Worm (Caenorhabditis elegans) whole organism, L4 larva: ENCODE data around the gene dhc-3.

ENCODE experiments used
- D1046.2 ChIP-seq: fragments of 200-800 bp; sonication (Bioruptor generic); IDR thresholded peaks from 2 replicates; pipeline ENCODE4 v1.3.6; 2022; ENCODE audit warnings: missing genetic modification characterization, missing compliant biosample characterization
- F26F4.8 ChIP-seq: fragments of 200-800 bp; sonication (Bioruptor generic); conservative IDR thresholded peaks from 2 replicates; pipeline ENCODE4 v1.3.6; 2022; ENCODE audit warnings: missing genetic modification characterization, missing compliant biosample characterization
- F49E8.2 ChIP-seq: sonication (generic microtip); optimal IDR thresholded peaks from 2 replicates; lab custom pipeline; 2016; ENCODE audit warnings: missing compliant biosample characterization, mild to moderate bottlenecking, missing genetic modification characterization, borderline replicate concordance
- R02D3.7 ChIP-seq: fragments of 150-350 bp; sonication (generic microtip); optimal IDR thresholded peaks from 3 replicates; lab custom pipeline; 2014; ENCODE audit warnings: missing biosample characterization, missing genetic modification characterization
- T20F7.1 ChIP-seq: fragments of 200-800 bp; sonication (Bioruptor generic); optimal IDR thresholded peaks from 2 replicates; lab custom pipeline; 2018; ENCODE audit warnings: mild to moderate bottlenecking, missing genetic modification characterization, missing compliant biosample characterization
- T26A8.4 ChIP-seq: fragments of 200-800 bp; sonication (Bioruptor generic); IDR thresholded peaks from 2 replicates; pipeline ENCODE4 v1.3.6; 2022; ENCODE audit warnings: missing genetic modification characterization, missing compliant biosample characterization
- Y105C5A.15 ChIP-seq: fragments of 200-800 bp; sonication (Bioruptor generic); IDR thresholded peaks from 2 replicates; pipeline ENCODE4 v1.3.6; 2022; ENCODE audit warnings: missing genetic modification characterization, missing compliant biosample characterization
- Y48G9A.11 ChIP-seq: fragments of 200-800 bp; sonication (Bioruptor generic); IDR thresholded peaks from 2 replicates; pipeline ENCODE4 v1.3.6; 2022; ENCODE audit warnings: missing genetic modification reagents, missing genetic modification characterization, missing compliant biosample characterization
- ZK337.2 ChIP-seq: fragments of 200-800 bp; sonication (Bioruptor generic); IDR thresholded peaks from 2 replicates; pipeline ENCODE4 v1.3.6; 2022; ENCODE audit warnings: missing genetic modification reagents, missing genetic modification characterization, missing compliant biosample characterization
- ZK546.5 ChIP-seq, 2 experiments: sonication (generic microtip); optimal IDR thresholded peaks; 2 replicates each; lab custom pipeline; 2017; ENCODE audit warnings: missing biosample characterization in 2 of 2, missing genetic modification characterization in 2 of 2
- aha-1 ChIP-seq: fragments of 150-350 bp; peaks from one replicate; lab custom pipeline; 2014; ENCODE audit warnings: missing biosample characterization, missing genetic modification characterization
- ceh-20 ChIP-seq: fragments of 200-800 bp; sonication (Bioruptor generic); IDR thresholded peaks from 2 replicates; pipeline ENCODE4 v1.3.6; 2022; ENCODE audit warnings: missing genetic modification reagents, missing genetic modification characterization, missing compliant biosample characterization
- ceh-44 ChIP-seq: fragments of 200-800 bp; sonication (Bioruptor generic); IDR thresholded peaks from 2 replicates; pipeline ENCODE4 v1.3.6; 2022; ENCODE audit warnings: missing genetic modification reagents, missing genetic modification characterization, missing compliant biosample characterization
- ceh-82 ChIP-seq: sonication (generic microtip); optimal IDR thresholded peaks from 2 replicates; lab custom pipeline; 2017; ENCODE audit warnings: missing biosample characterization, missing genetic modification characterization
- ctbp-1 ChIP-seq: fragments of 200-800 bp; sonication (Bioruptor generic); IDR thresholded peaks from 2 replicates; pipeline ENCODE4 v1.3.6; 2022; ENCODE audit warnings: missing genetic modification reagents, missing genetic modification characterization, missing compliant biosample characterization
- daf-12 ChIP-seq: fragments of 150-350 bp; optimal IDR thresholded peaks from 2 replicates; lab custom pipeline; 2014; ENCODE audit warnings: missing biosample characterization, missing genetic modification reagents, missing genetic modification characterization
- dpl-1 ChIP-seq: fragments of 150-350 bp; optimal IDR thresholded peaks from 2 replicates; lab custom pipeline; 2014; ENCODE audit warnings: missing biosample characterization, missing genetic modification reagents, missing genetic modification characterization
- duxl-1 ChIP-seq: sonication (generic microtip); optimal IDR thresholded peaks from 2 replicates; lab custom pipeline; 2016; ENCODE audit warnings: mild to moderate bottlenecking, missing genetic modification characterization, moderate library complexity, missing compliant biosample characterization; ENCODE audit not compliant: poor library complexity
- fkh-10 ChIP-seq: fragments of 150-350 bp; optimal IDR thresholded peaks from 2 replicates; lab custom pipeline; 2014; ENCODE audit warnings: missing biosample characterization, missing genetic modification reagents, missing genetic modification characterization
- hif-1 ChIP-seq, 2 experiments: sonication (generic microtip); optimal IDR thresholded peaks; 2 replicates each; lab custom pipeline; 2016 to 2017; ENCODE audit warnings: missing compliant biosample characterization in 2 of 2, missing genetic modification characterization in 2 of 2, missing genetic modification reagents in 2 of 2, missing genotype in 2 of 2, mild to moderate bottlenecking in 1 of 2
- hlh-30 ChIP-seq: sonication (generic microtip); optimal IDR thresholded peaks from 2 replicates; lab custom pipeline; 2017; ENCODE audit warnings: antibody characterized with exemption, mild to moderate bottlenecking, missing genetic modification characterization, missing compliant biosample characterization; ENCODE audit not compliant: insufficient read depth
- jun-1 ChIP-seq: fragments of 150-350 bp; optimal IDR thresholded peaks from 2 replicates; lab custom pipeline; 2014; ENCODE audit warnings: missing biosample characterization, missing genetic modification reagents, missing genetic modification characterization
- lin-13 ChIP-seq: fragments of 150-350 bp; optimal IDR thresholded peaks from 2 replicates; lab custom pipeline; 2014; ENCODE audit warnings: missing biosample characterization, missing genetic modification reagents, missing genetic modification characterization
- lin-15B ChIP-seq: fragments of 150-350 bp; sonication (generic microtip); optimal IDR thresholded peaks from 3 replicates; lab custom pipeline; 2014; ENCODE audit warnings: missing biosample characterization, missing genetic modification characterization
- lin-38 ChIP-seq: fragments of 200-800 bp; sonication (Bioruptor generic); IDR thresholded peaks from 2 replicates; pipeline ENCODE4 v1.3.6; 2022; ENCODE audit warnings: missing genetic modification reagents, missing genetic modification characterization, missing compliant biosample characterization
- lin-39 ChIP-seq: fragments of 150-350 bp; optimal IDR thresholded peaks from 2 replicates; lab custom pipeline; 2014; ENCODE audit warnings: missing biosample characterization, missing genetic modification reagents, missing genetic modification characterization
- lir-3 ChIP-seq: sonication (generic microtip); optimal IDR thresholded peaks from 2 replicates; lab custom pipeline; 2016; ENCODE audit warnings: mild to moderate bottlenecking, missing genetic modification characterization, missing compliant biosample characterization
- lsy-2 ChIP-seq, 2 experiments: fragments of 150-350 bp in 1 of 2; sonication (generic microtip) in 1 of 2; optimal IDR thresholded peaks; 2 replicates each; lab custom pipeline; 2014 to 2017; ENCODE audit warnings: missing biosample characterization in 2 of 2, missing genetic modification characterization in 2 of 2
- madf-5 ChIP-seq, 2 experiments: fragments of 200-800 bp; sonication (Bioruptor generic); IDR thresholded peaks; 2 replicates each; pipeline ENCODE4 v1.3.6; 2022; ENCODE audit warnings: missing compliant biosample characterization in 2 of 2, missing genetic modification characterization in 2 of 2
- madf-9 ChIP-seq: fragments of 200-800 bp; sonication (Bioruptor generic); conservative IDR thresholded peaks from 2 replicates; pipeline ENCODE4 v1.3.6; 2022; ENCODE audit warnings: missing genetic modification reagents, missing genetic modification characterization, missing compliant biosample characterization
- mdt-29 ChIP-seq: fragments of 200-800 bp; sonication (Bioruptor generic); IDR thresholded peaks from 2 replicates; pipeline ENCODE4 v1.3.6; 2022; ENCODE audit warnings: missing genetic modification reagents, missing genetic modification characterization, missing compliant biosample characterization
- mes-2 ChIP-seq: sonication (generic microtip); optimal IDR thresholded peaks from 2 replicates; lab custom pipeline; 2016; ENCODE audit warnings: missing genotype, mild to moderate bottlenecking, missing genetic modification characterization, missing compliant biosample characterization; ENCODE audit not compliant: poor library complexity, severe bottlenecking
- nhr-10 ChIP-seq: fragments of 150-350 bp; optimal IDR thresholded peaks from 2 replicates; lab custom pipeline; 2014; ENCODE audit warnings: missing biosample characterization, missing genetic modification characterization
- nhr-237 ChIP-seq: sonication (generic microtip); optimal IDR thresholded peaks from 2 replicates; lab custom pipeline; 2017; ENCODE audit warnings: missing biosample characterization, missing genetic modification characterization
- nhr-28 ChIP-seq: fragments of 150-350 bp; optimal IDR thresholded peaks from 2 replicates; lab custom pipeline; 2014; ENCODE audit warnings: missing biosample characterization, missing genetic modification characterization
- nhr-76 ChIP-seq: fragments of 150-350 bp; optimal IDR thresholded peaks from 2 replicates; lab custom pipeline; 2014; ENCODE audit warnings: missing biosample characterization, missing genetic modification characterization
- set-16 ChIP-seq: fragments of 200-800 bp; sonication (Bioruptor generic); IDR thresholded peaks from 2 replicates; pipeline ENCODE4 v1.3.6; 2022; ENCODE audit warnings: missing genetic modification reagents, missing genetic modification characterization, missing compliant biosample characterization
- skn-1 ChIP-seq: fragments of 150-350 bp; optimal IDR thresholded peaks from 2 replicates; lab custom pipeline; 2014; ENCODE audit warnings: missing biosample characterization, missing genetic modification characterization
- snpc-4 ChIP-seq: fragments of 150-350 bp; optimal IDR thresholded peaks from 2 replicates; lab custom pipeline; 2014; ENCODE audit warnings: missing biosample characterization, missing genetic modification characterization
- spr-1 ChIP-seq: sonication (generic microtip); optimal IDR thresholded peaks from 2 replicates; lab custom pipeline; 2016; ENCODE audit warnings: mild to moderate bottlenecking, missing genetic modification characterization, missing compliant biosample characterization
- spr-3 ChIP-seq: fragments of 200-800 bp; sonication (Bioruptor generic); optimal IDR thresholded peaks from 2 replicates; lab custom pipeline; 2018; ENCODE audit warnings: mild to moderate bottlenecking, missing genetic modification characterization, missing compliant biosample characterization
- tag-97 ChIP-seq: fragments of 200-800 bp; sonication (Bioruptor generic); IDR thresholded peaks from 2 replicates; pipeline ENCODE4 v1.3.6; 2022; ENCODE audit warnings: missing genetic modification characterization, missing compliant biosample characterization
- tra-1 ChIP-seq: fragments of 200-800 bp; sonication (Bioruptor generic); IDR thresholded peaks from 2 replicates; pipeline ENCODE4 v1.3.6; 2022; ENCODE audit warnings: missing genetic modification reagents, missing genetic modification characterization, missing compliant biosample characterization
- unc-130 ChIP-seq: sonication (generic microtip); optimal IDR thresholded peaks from 2 replicates; lab custom pipeline; 2016; ENCODE audit warnings: missing genetic modification reagents, missing genetic modification characterization, missing compliant biosample characterization
- unc-62 ChIP-seq, 3 experiments: fragments of 150-350 bp in 1 of 3; sonication (generic microtip); optimal IDR thresholded peaks in 2 of 3; peaks in 1 of 3; 1 replicate in 1 of 3; 2 replicates in 2 of 3; lab custom pipeline; 2014 to 2017; ENCODE audit warnings: missing biosample characterization in 3 of 3, missing genetic modification characterization in 3 of 3, missing genetic modification reagents in 3 of 3, missing genotype in 1 of 3
- vab-7 ChIP-seq: fragments of 200-800 bp; sonication (Bioruptor generic); IDR thresholded peaks from 2 replicates; pipeline ENCODE4 v1.3.6; 2022; ENCODE audit warnings: missing genetic modification reagents, missing genetic modification characterization, missing compliant biosample characterization
- zfp-3 ChIP-seq: fragments of 200-800 bp; sonication (Bioruptor generic); conservative IDR thresholded peaks from 2 replicates; pipeline ENCODE4 v1.3.6; 2022; ENCODE audit warnings: missing genetic modification reagents, missing genetic modification characterization, missing compliant biosample characterization
- ztf-7 ChIP-seq: fragments of 150-350 bp; optimal IDR thresholded peaks from 2 replicates; lab custom pipeline; 2014; ENCODE audit warnings: missing biosample characterization, missing genetic modification characterization

Gene dhc-3

ce11 chrV:13138681-13139080, at the start of gene dhc-3:
dhc-3 (plus strand) TSS chrV:13138981.
- TF ChIP-seq F26F4.8 (GFP tag; lab: Robert Waterston, UW): no peak

ce11 chrV:13090130-13090770, 48.5 kb upstream of the dhc-3 start, which contains the start of gene C34B4.4:
C34B4.4 (plus strand) TSS chrV:13090405.
- TF ChIP-seq vab-7 (GFP tag; lab: Robert Waterston, UW): no peak
- no peak for TF ChIP-seq D1046.2 (GFP tag; lab: Robert Waterston, UW)
- TF ChIP-seq ceh-20 (GFP tag; lab: Robert Waterston, UW): no peak
- no peak for TF ChIP-seq unc-62 (GFP tag; optimal IDR thresholded peaks at IDR 0.05 in 1 of 2; lab: Kevin White, UChicago)
- TF ChIP-seq unc-62 (tag; optimal IDR thresholded peaks at IDR 0.05; lab: Kevin White, UChicago): no peak
- TF ChIP-seq lir-3 (tag; lab: Kevin White, UChicago): no peak
- TF ChIP-seq hif-1 (tag; optimal IDR thresholded peaks at IDR 0.05; lab: Kevin White, UChicago): no peak
- 0 out of 2 replicates have a peak, but pooled peaks have one; percentile 46 for TF ChIP-seq tra-1 (GFP tag; lab: Robert Waterston, UW)
- no peak for TF ChIP-seq lin-39 (tag; lab: Kevin White, UChicago)
- TF ChIP-seq zfp-3 (GFP tag; lab: Robert Waterston, UW): no peak
- no peak for TF ChIP-seq hlh-30 (tag; lab: Kevin White, UChicago)
- TF ChIP-seq spr-1: no peak
- no peak for TF ChIP-seq ZK546.5 (tag; optimal IDR thresholded peaks at IDR 0.05; lab: Kevin White, UChicago)
- no peak for TF ChIP-seq fkh-10 (GFP tag; lab: Kevin White, UChicago)
- TF ChIP-seq mdt-29 (GFP tag; lab: Robert Waterston, UW): no peak
- TF ChIP-seq nhr-10 (tag; lab: Kevin White, UChicago): peak; percentile 9
- no peak for TF ChIP-seq unc-130 (GFP tag; lab: Kevin White, UChicago)
- no peak for TF ChIP-seq ztf-7 (tag; lab: Kevin White, UChicago)
- TF ChIP-seq nhr-28: no peak
- no peak for TF ChIP-seq nhr-237 (tag; lab: Kevin White, UChicago)
- no peak for TF ChIP-seq madf-5 (GFP tag; IDR thresholded peaks at IDR 0.05; lab: Robert Waterston, UW)
- TF ChIP-seq R02D3.7 (tag; lab: Kevin White, UChicago): no peak
- TF ChIP-seq F49E8.2: no peak
- no peak for TF ChIP-seq ceh-82 (tag; lab: Kevin White, UChicago)
- TF ChIP-seq T26A8.4 (GFP tag; lab: Robert Waterston, UW): no peak
- TF ChIP-seq lin-38 (GFP tag; lab: Robert Waterston, UW): peak; percentile 31; the same call in 1 of the 2 replicates
- 0 out of 2 replicates have a peak, but pooled peaks have one; percentile 42 for TF ChIP-seq ZK337.2 (GFP tag; lab: Robert Waterston, UW)
- TF ChIP-seq Y48G9A.11 (GFP tag; lab: Robert Waterston, UW): 0 out of 2 replicates have a peak, but pooled peaks have one; percentile 18
- TF ChIP-seq dpl-1 (GFP tag; lab: Kevin White, UChicago): no peak
- no peak for TF ChIP-seq duxl-1 (tag; lab: Kevin White, UChicago)
- TF ChIP-seq mes-2: no peak
- no peak for TF ChIP-seq skn-1
- TF ChIP-seq Y105C5A.15: no peak
- TF ChIP-seq lin-13 (GFP tag; lab: Kevin White, UChicago): no peak
- TF ChIP-seq lsy-2 (tag; optimal IDR thresholded peaks at IDR 0.05; lab: Kevin White, UChicago): no peak
- no peak for TF ChIP-seq set-16
- TF ChIP-seq ctbp-1 (GFP tag; lab: Robert Waterston, UW): 0 out of 2 replicates have a peak, but pooled peaks have one; percentile 7
- TF ChIP-seq madf-9 (GFP tag; lab: Robert Waterston, UW): no peak
- TF ChIP-seq T20F7.1 (GFP tag; lab: Kevin White, UChicago): peak; percentile 1
- TF ChIP-seq tag-97: no peak
- TF ChIP-seq spr-3: peak; percentile 47
- peak; percentile 90 for TF ChIP-seq aha-1
- TF ChIP-seq nhr-76 (tag; lab: Kevin White, UChicago): no peak
- TF ChIP-seq daf-12 (tag; lab: Kevin White, UChicago): no peak
- TF ChIP-seq ceh-44 (GFP tag; lab: Robert Waterston, UW): no peak
- no peak for TF ChIP-seq jun-1
- TF ChIP-seq snpc-4 (tag; lab: Kevin White, UChicago): no peak
- TF ChIP-seq lin-15B (tag; lab: Kevin White, UChicago): no peak
